Worm (Caenorhabditis elegans): ENCODE measurements around the gene srh-30.

DNA sequence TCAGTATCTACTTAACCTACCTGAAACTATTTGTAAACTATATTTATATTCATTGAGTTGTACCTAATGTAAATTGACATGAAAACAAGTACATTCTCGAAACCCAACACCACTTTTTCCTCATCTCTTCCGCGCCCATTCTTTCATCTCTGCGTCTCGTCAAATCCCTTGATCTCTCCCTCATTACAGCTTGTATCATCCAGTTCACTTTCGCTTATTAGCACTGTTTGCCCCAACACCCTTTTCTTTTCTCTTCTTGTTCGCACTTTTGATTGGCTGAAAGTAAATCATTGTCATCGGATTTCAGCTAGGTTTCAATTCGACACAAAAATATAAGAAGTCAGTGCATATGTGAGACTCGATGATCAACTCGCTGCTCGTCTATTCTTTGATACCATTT is 26.8 kb downstream of the srh-30 start, which contains the start of gene T25F10.3:
- TF ChIP-seq him-1 (tag; optimal IDR thresholded peaks at IDR 0.05) (no peak), W03F9.2 (tag; optimal IDR thresholded peaks at IDR 0.05) (no peak)

Measured in whole organism, L4/young adult.